Worm (Caenorhabditis elegans) whole organism, L4 larva: Measurements from ENCODE around the gene gst-32.
A peak's percentile ranks its signal among the peaks of the same experiment; 100 is the strongest.

ENCODE experiments used
- F44E2.7 ChIP-seq: fragments of 200-800 bp; sonication (Bioruptor generic); IDR thresholded peaks from 2 replicates; pipeline ENCODE4 v2.1.2; 2022; ENCODE audit warnings: missing genetic modification characterization, missing compliant biosample characterization
- F49E8.2 ChIP-seq: sonication (generic microtip); optimal IDR thresholded peaks from 2 replicates; lab custom pipeline; 2016; ENCODE audit warnings: missing compliant biosample characterization, mild to moderate bottlenecking, missing genetic modification characterization, borderline replicate concordance
- R02D3.7 ChIP-seq: fragments of 150-350 bp; sonication (generic microtip); optimal IDR thresholded peaks from 3 replicates; lab custom pipeline; 2014; ENCODE audit warnings: missing biosample characterization, missing genetic modification characterization
- Y5F2A.4 ChIP-seq: fragments of 200-800 bp; sonication (Bioruptor generic); optimal IDR thresholded peaks from 2 replicates; lab custom pipeline; 2018; ENCODE audit warnings: mild to moderate bottlenecking, missing genetic modification characterization, missing compliant biosample characterization
- Y75B8A.6 ChIP-seq: fragments of 200-800 bp; sonication (Bioruptor generic); IDR thresholded peaks from 2 replicates; pipeline ENCODE4 v1.3.6; 2022; ENCODE audit warnings: missing genetic modification reagents, missing genetic modification characterization, missing compliant biosample characterization
- ZK546.5 ChIP-seq, 2 experiments: sonication (generic microtip); optimal IDR thresholded peaks; 2 replicates each; lab custom pipeline; 2017; ENCODE audit warnings: missing biosample characterization in 2 of 2, missing genetic modification characterization in 2 of 2
- aly-2 ChIP-seq: sonication (generic microtip); optimal IDR thresholded peaks from 2 replicates; lab custom pipeline; 2018; ENCODE audit warnings: missing biosample characterization, missing genetic modification characterization
- ama-1 ChIP-seq: fragments of 150-350 bp; optimal IDR thresholded peaks from 2 replicates; lab custom pipeline; 2014; ENCODE audit warnings: inconsistent platforms, mixed read lengths
- arid-1 ChIP-seq: fragments of 200-800 bp; sonication (Bioruptor generic); conservative IDR thresholded peaks from 2 replicates; pipeline ENCODE4 v1.3.6; 2022; ENCODE audit warnings: missing genetic modification reagents, missing genetic modification characterization, missing compliant biosample characterization
- ceh-20 ChIP-seq: fragments of 200-800 bp; sonication (Bioruptor generic); IDR thresholded peaks from 2 replicates; pipeline ENCODE4 v1.3.6; 2022; ENCODE audit warnings: missing genetic modification reagents, missing genetic modification characterization, missing compliant biosample characterization
- ceh-32 ChIP-seq: sonication (generic microtip); optimal IDR thresholded peaks from 2 replicates; lab custom pipeline; 2016; ENCODE audit warnings: mild to moderate bottlenecking, missing genetic modification characterization, missing compliant biosample characterization; ENCODE audit not compliant: poor library complexity
- ceh-44 ChIP-seq: fragments of 200-800 bp; sonication (Bioruptor generic); IDR thresholded peaks from 2 replicates; pipeline ENCODE4 v1.3.6; 2022; ENCODE audit warnings: missing genetic modification reagents, missing genetic modification characterization, missing compliant biosample characterization
- ceh-62 ChIP-seq: sonication (generic microtip); optimal IDR thresholded peaks from 2 replicates; lab custom pipeline; 2017; ENCODE audit warnings: missing biosample characterization, missing genetic modification characterization
- ceh-82 ChIP-seq: sonication (generic microtip); optimal IDR thresholded peaks from 2 replicates; lab custom pipeline; 2017; ENCODE audit warnings: missing biosample characterization, missing genetic modification characterization
- ces-1 ChIP-seq: fragments of 150-350 bp; sonication (generic microtip); optimal IDR thresholded peaks from 4 replicates; lab custom pipeline; 2014; ENCODE audit warnings: missing biosample characterization, missing genetic modification reagents, missing genetic modification characterization
- ctbp-1 ChIP-seq: fragments of 200-800 bp; sonication (Bioruptor generic); IDR thresholded peaks from 2 replicates; pipeline ENCODE4 v1.3.6; 2022; ENCODE audit warnings: missing genetic modification reagents, missing genetic modification characterization, missing compliant biosample characterization
- daf-16 ChIP-seq, 3 experiments: sonication (generic microtip); optimal IDR thresholded peaks; 2 replicates each; lab custom pipeline; 2016 to 2017; ENCODE audit warnings: missing genetic modification characterization in 3 of 3, missing genetic modification reagents in 3 of 3, mild to moderate bottlenecking in 2 of 3, missing compliant biosample characterization in 2 of 3, missing biosample characterization in 1 of 3, moderate library complexity in 1 of 3
- daf-19 ChIP-seq: fragments of 200-800 bp; sonication (Bioruptor generic); conservative IDR thresholded peaks from 2 replicates; pipeline ENCODE4 v1.3.6; 2022; ENCODE audit warnings: missing genetic modification characterization, missing compliant biosample characterization
- dmd-6 ChIP-seq: fragments of 200-800 bp; sonication (Bioruptor generic); IDR thresholded peaks from 2 replicates; pipeline ENCODE4 v1.3.6; 2022; ENCODE audit warnings: missing genetic modification reagents, missing genetic modification characterization, missing compliant biosample characterization
- dmd-9 ChIP-seq: fragments of 200-800 bp; sonication (Bioruptor generic); IDR thresholded peaks from 2 replicates; pipeline ENCODE4 v1.3.6; 2022; ENCODE audit warnings: missing genetic modification reagents, missing genetic modification characterization, missing compliant biosample characterization
- dve-1 ChIP-seq: sonication (generic microtip); optimal IDR thresholded peaks from 2 replicates; lab custom pipeline; 2017; ENCODE audit warnings: antibody characterized with exemption, mild to moderate bottlenecking, missing genetic modification characterization, missing compliant biosample characterization; ENCODE audit not compliant: insufficient read depth
- egl-27 ChIP-seq: sonication (generic microtip); optimal IDR thresholded peaks from 3 replicates; lab custom pipeline; 2017; ENCODE audit warnings: missing biosample characterization, missing genetic modification reagents, missing genetic modification characterization
- fkh-10 ChIP-seq: fragments of 150-350 bp; optimal IDR thresholded peaks from 2 replicates; lab custom pipeline; 2014; ENCODE audit warnings: missing biosample characterization, missing genetic modification reagents, missing genetic modification characterization
- hlh-11 ChIP-seq: fragments of 200-800 bp; sonication (Bioruptor generic); optimal IDR thresholded peaks from 2 replicates; lab custom pipeline; 2018; ENCODE audit warnings: mild to moderate bottlenecking, missing genetic modification characterization, missing compliant biosample characterization
- jun-1 ChIP-seq: fragments of 150-350 bp; optimal IDR thresholded peaks from 2 replicates; lab custom pipeline; 2014; ENCODE audit warnings: missing biosample characterization, missing genetic modification reagents, missing genetic modification characterization
- lin-15B ChIP-seq: fragments of 150-350 bp; sonication (generic microtip); optimal IDR thresholded peaks from 3 replicates; lab custom pipeline; 2014; ENCODE audit warnings: missing biosample characterization, missing genetic modification characterization
- lir-3 ChIP-seq: sonication (generic microtip); optimal IDR thresholded peaks from 2 replicates; lab custom pipeline; 2016; ENCODE audit warnings: mild to moderate bottlenecking, missing genetic modification characterization, missing compliant biosample characterization
- madf-5 ChIP-seq, 2 experiments: fragments of 200-800 bp; sonication (Bioruptor generic); IDR thresholded peaks; 2 replicates each; pipeline ENCODE4 v1.3.6; 2022; ENCODE audit warnings: missing compliant biosample characterization in 2 of 2, missing genetic modification characterization in 2 of 2
- mdl-1 ChIP-seq, 2 experiments: fragments of 150-350 bp in 1 of 2; sonication (generic microtip) in 1 of 2; optimal IDR thresholded peaks; 2 replicates each; lab custom pipeline; 2014 to 2017; ENCODE audit warnings: missing biosample characterization in 2 of 2, missing genetic modification characterization in 2 of 2
- mdt-29 ChIP-seq: fragments of 200-800 bp; sonication (Bioruptor generic); IDR thresholded peaks from 2 replicates; pipeline ENCODE4 v1.3.6; 2022; ENCODE audit warnings: missing genetic modification reagents, missing genetic modification characterization, missing compliant biosample characterization
- mep-1 ChIP-seq: fragments of 150-350 bp; sonication (generic microtip); optimal IDR thresholded peaks from 3 replicates; lab custom pipeline; 2014; ENCODE audit warnings: missing biosample characterization, missing genetic modification characterization
- mxl-3 ChIP-seq: fragments of 200-800 bp; sonication (Bioruptor generic); optimal IDR thresholded peaks from 2 replicates; lab custom pipeline; 2018; ENCODE audit warnings: mild to moderate bottlenecking, missing genetic modification characterization, missing compliant biosample characterization
- nhr-11 ChIP-seq: fragments of 150-350 bp; optimal IDR thresholded peaks from 2 replicates; lab custom pipeline; 2014; ENCODE audit warnings: missing biosample characterization, missing genetic modification characterization
- nhr-111 ChIP-seq: fragments of 200-800 bp; sonication (Bioruptor generic); optimal IDR thresholded peaks from 2 replicates; lab custom pipeline; 2018; ENCODE audit warnings: mild to moderate bottlenecking, missing genetic modification characterization, missing compliant biosample characterization
- nhr-41 ChIP-seq: fragments of 200-800 bp; sonication (Bioruptor generic); IDR thresholded peaks from 2 replicates; pipeline ENCODE4 v1.3.6; 2022; ENCODE audit warnings: missing genetic modification reagents, missing genetic modification characterization, missing compliant biosample characterization
- nhr-42 ChIP-seq: fragments of 200-800 bp; sonication (Bioruptor generic); IDR thresholded peaks from 2 replicates; pipeline ENCODE4 v1.3.6; 2022; ENCODE audit warnings: missing genetic modification characterization, missing compliant biosample characterization
- nhr-76 ChIP-seq: fragments of 150-350 bp; optimal IDR thresholded peaks from 2 replicates; lab custom pipeline; 2014; ENCODE audit warnings: missing biosample characterization, missing genetic modification characterization
- rbr-2 ChIP-seq: sonication (generic microtip); optimal IDR thresholded peaks from 2 replicates; lab custom pipeline; 2016; ENCODE audit warnings: missing genotype, missing genetic modification characterization, missing compliant biosample characterization
- sdz-12 ChIP-seq: fragments of 200-800 bp; sonication (Bioruptor generic); optimal IDR thresholded peaks from 2 replicates; lab custom pipeline; 2018; ENCODE audit warnings: mild to moderate bottlenecking, missing genetic modification characterization, missing compliant biosample characterization
- set-16 ChIP-seq: fragments of 200-800 bp; sonication (Bioruptor generic); IDR thresholded peaks from 2 replicates; pipeline ENCODE4 v1.3.6; 2022; ENCODE audit warnings: missing genetic modification reagents, missing genetic modification characterization, missing compliant biosample characterization
- snpc-1.2 ChIP-seq: fragments of 200-800 bp; sonication (Bioruptor generic); IDR thresholded peaks from 2 replicates; pipeline ENCODE4 v1.3.6; 2022; ENCODE audit warnings: missing genetic modification reagents, missing genetic modification characterization, missing compliant biosample characterization
- snpc-4 ChIP-seq: fragments of 150-350 bp; optimal IDR thresholded peaks from 2 replicates; lab custom pipeline; 2014; ENCODE audit warnings: missing biosample characterization, missing genetic modification characterization
- spr-1 ChIP-seq: sonication (generic microtip); optimal IDR thresholded peaks from 2 replicates; lab custom pipeline; 2016; ENCODE audit warnings: mild to moderate bottlenecking, missing genetic modification characterization, missing compliant biosample characterization
- tag-97 ChIP-seq: fragments of 200-800 bp; sonication (Bioruptor generic); IDR thresholded peaks from 2 replicates; pipeline ENCODE4 v1.3.6; 2022; ENCODE audit warnings: missing genetic modification characterization, missing compliant biosample characterization
- unc-130 ChIP-seq: sonication (generic microtip); optimal IDR thresholded peaks from 2 replicates; lab custom pipeline; 2016; ENCODE audit warnings: missing genetic modification reagents, missing genetic modification characterization, missing compliant biosample characterization
- unc-62 ChIP-seq, 3 experiments: fragments of 150-350 bp in 1 of 3; sonication (generic microtip); optimal IDR thresholded peaks in 2 of 3; peaks in 1 of 3; 1 replicate in 1 of 3; 2 replicates in 2 of 3; lab custom pipeline; 2014 to 2017; ENCODE audit warnings: missing biosample characterization in 3 of 3, missing genetic modification characterization in 3 of 3, missing genetic modification reagents in 3 of 3, missing genotype in 1 of 3
- vab-7 ChIP-seq: fragments of 200-800 bp; sonication (Bioruptor generic); IDR thresholded peaks from 2 replicates; pipeline ENCODE4 v1.3.6; 2022; ENCODE audit warnings: missing genetic modification reagents, missing genetic modification characterization, missing compliant biosample characterization
- zfp-3 ChIP-seq: fragments of 200-800 bp; sonication (Bioruptor generic); conservative IDR thresholded peaks from 2 replicates; pipeline ENCODE4 v1.3.6; 2022; ENCODE audit warnings: missing genetic modification reagents, missing genetic modification characterization, missing compliant biosample characterization
- zip-11 ChIP-seq: fragments of 200-800 bp; sonication (Bioruptor generic); IDR thresholded peaks from 2 replicates; pipeline ENCODE4 v1.3.6; 2022; ENCODE audit warnings: missing genetic modification characterization, missing compliant biosample characterization

gst-32 gene

DNA sequence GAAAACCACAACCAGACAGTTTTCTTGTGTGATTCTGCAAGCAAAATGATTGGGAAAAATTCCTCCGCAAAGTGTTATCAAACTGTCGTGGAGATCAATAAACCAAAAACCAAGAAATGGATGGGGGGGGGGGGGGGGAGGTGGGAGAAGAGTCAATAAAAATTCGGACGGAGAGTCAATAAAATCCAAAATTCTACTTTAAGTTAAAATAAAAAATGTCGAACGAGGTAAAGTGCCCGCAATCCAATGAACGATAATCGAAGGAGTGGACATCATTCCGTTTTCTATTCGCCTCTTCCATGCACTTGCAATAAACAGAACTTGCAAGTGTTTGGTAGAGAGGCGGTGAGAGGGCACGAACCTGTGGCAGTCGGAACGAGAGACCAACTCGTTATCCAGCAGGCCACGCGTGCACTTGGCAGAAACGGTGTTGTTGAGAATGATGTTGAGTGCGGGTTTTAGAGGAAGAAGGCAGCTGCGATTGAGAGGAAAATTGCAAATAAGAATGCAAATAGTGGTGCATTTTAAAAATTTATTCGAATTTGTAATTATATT is 12.6 kb downstream of the gst-32 start, which contains the start of gene gst-27 (continued):
- TF ChIP-seq nhr-111 (GFP tag; lab: Kevin White, UChicago) (peak; percentile 50), mdl-1 (tag; optimal IDR thresholded peaks at IDR 0.05; lab: Kevin White, UChicago) (peak in 1 of 2 experiments; percentile 43), ZK546.5 (tag; optimal IDR thresholded peaks at IDR 0.05; lab: Kevin White, UChicago) (no peak), set-16 (peak; percentile 60; the same call in 1 of the 2 replicates), ces-1 (GFP tag; lab: Kevin White, UChicago) (no peak), tag-97 (GFP tag; lab: Robert Waterston, UW) (no peak), nhr-41 (peak; percentile 78), mdt-29 (GFP tag; lab: Robert Waterston, UW) (peak; percentile 83), snpc-1.2 (GFP tag; lab: Robert Waterston, UW) (peak; percentile 88), nhr-76 (no peak), jun-1 (tag; lab: Kevin White, UChicago) (peak; percentile 68), ceh-44 (GFP tag; lab: Robert Waterston, UW) (peak; percentile 60; the same call in 1 of the 2 replicates), egl-27 (tag; lab: Kevin White, UChicago) (no peak), Y5F2A.4 (GFP tag; lab: Kevin White, UChicago) (peak; percentile 74), lir-3 (tag; lab: Kevin White, UChicago) (peak; percentile 81), R02D3.7 (tag; lab: Kevin White, UChicago) (peak; percentile 33), spr-1 (tag; lab: Kevin White, UChicago) (peak; percentile 78), F44E2.7 (GFP tag; lab: Robert Waterston, UW) (peak; percentile 60; the same call in 1 of the 2 replicates), nhr-42 (peak; percentile 92), ceh-62 (tag; lab: Kevin White, UChicago) (no peak), ceh-20 (GFP tag; lab: Robert Waterston, UW) (peak; percentile 76), daf-19 (GFP tag; lab: Robert Waterston, UW) (peak; percentile 80), lin-15B (tag; lab: Kevin White, UChicago) (no peak), daf-16 (GFP tag; optimal IDR thresholded peaks at IDR 0.05; lab: Kevin White, UChicago) (peak; percentile 70 to 90), daf-16 (tag; optimal IDR thresholded peaks at IDR 0.05; lab: Kevin White, UChicago) (peak; percentile 91), dve-1 (tag; lab: Kevin White, UChicago) (peak; percentile 91), unc-130 (GFP tag; lab: Kevin White, UChicago) (peak; percentile 64), snpc-4 (tag; lab: Kevin White, UChicago) (peak; percentile 10), mep-1 (tag; lab: Kevin White, UChicago) (peak; percentile 92), unc-62 (GFP tag; optimal IDR thresholded peaks at IDR 0.05 in 1 of 2; lab: Kevin White, UChicago) (peak in 1 of 2 experiments; percentile 100), unc-62 (tag; optimal IDR thresholded peaks at IDR 0.05; lab: Kevin White, UChicago) (no peak), nhr-11 (tag; lab: Kevin White, UChicago) (peak; percentile 64), sdz-12 (GFP tag; lab: Kevin White, UChicago) (peak; percentile 89), fkh-10 (GFP tag; lab: Kevin White, UChicago) (peak; percentile 54), F49E8.2 (tag; lab: Kevin White, UChicago) (peak; percentile 72), dmd-6 (GFP tag; lab: Robert Waterston, UW) (peak; percentile 84), hlh-11 (tag; lab: Kevin White, UChicago) (peak; percentile 82), arid-1 (GFP tag; lab: Robert Waterston, UW) (peak; percentile 71), mxl-3 (GFP tag; lab: Kevin White, UChicago) (peak; percentile 81), ceh-82 (tag; lab: Kevin White, UChicago) (no peak), ceh-32 (peak; percentile 34), madf-5 (GFP tag; IDR thresholded peaks at IDR 0.05; lab: Robert Waterston, UW) (peak; percentile 43 to 93; a peak in 2 of 4 replicates), Y75B8A.6 (peak; percentile 83; the same call in 1 of the 2 replicates), rbr-2 (tag; lab: Kevin White, UChicago) (peak; percentile 77), ama-1 (no peak), vab-7 (GFP tag; lab: Robert Waterston, UW) (peak; percentile 95), zfp-3 (GFP tag; lab: Robert Waterston, UW) (peak; percentile 41; the same call in 1 of the 2 replicates), dmd-9 (peak; percentile 78), ctbp-1 (peak; percentile 85), aly-2 (tag; lab: Kevin White, UChicago) (peak; percentile 47), zip-11 (GFP tag; lab: Robert Waterston, UW) (0 out of 2 replicates have a peak, but pooled peaks have one; percentile 39)
